Fruit fly (Drosophila melanogaster) whole organism, adult: ENCODE results near the gene Elo68alpha.

Source experiments
- CG5204 ChIP-seq: fragments of 200-800 bp; sonication (Bioruptor generic); optimal IDR thresholded peaks from 2 replicates; lab custom pipeline; 2016; ENCODE audit warnings: missing biosample characterization, missing genetic modification characterization
- pad ChIP-seq: fragments of 200-800 bp; sonication (Bioruptor generic); optimal IDR thresholded peaks from 3 replicates; lab custom pipeline; 2017; ENCODE audit warnings: missing biosample characterization, missing genetic modification characterization, mild to moderate bottlenecking, moderate library complexity, missing genetic modification reagents

- TF ChIP-seq pad (GFP tag; lab: Kevin White, UChicago), result no peak
- TF ChIP-seq CG5204, result no peak
Measured at dm6 chr3L:11065850-11066249, 37.0 kb downstream of the Elo68alpha start.
